Worm (Caenorhabditis elegans) whole organism, L4 larva: ENCODE results near the gene srv-2.

Source experiments
- F10B5.3 ChIP-seq: sonication (generic microtip); optimal IDR thresholded peaks from 2 replicates; lab custom pipeline; 2016; ENCODE audit warnings: mild to moderate bottlenecking, missing genetic modification characterization, missing compliant biosample characterization
- F37D6.2 ChIP-seq: sonication (generic microtip); optimal IDR thresholded peaks from 2 replicates; lab custom pipeline; 2016; ENCODE audit warnings: mild to moderate bottlenecking, missing genetic modification characterization, missing compliant biosample characterization
- F44E2.7 ChIP-seq: fragments of 200-800 bp; sonication (Bioruptor generic); IDR thresholded peaks from 2 replicates; pipeline ENCODE4 v2.1.2; 2022; ENCODE audit warnings: missing genetic modification characterization, missing compliant biosample characterization
- R02D3.7 ChIP-seq: fragments of 150-350 bp; sonication (generic microtip); optimal IDR thresholded peaks from 3 replicates; lab custom pipeline; 2014; ENCODE audit warnings: missing biosample characterization, missing genetic modification characterization
- T20F7.1 ChIP-seq: fragments of 200-800 bp; sonication (Bioruptor generic); optimal IDR thresholded peaks from 2 replicates; lab custom pipeline; 2018; ENCODE audit warnings: mild to moderate bottlenecking, missing genetic modification characterization, missing compliant biosample characterization
- T26A8.4 ChIP-seq: fragments of 200-800 bp; sonication (Bioruptor generic); IDR thresholded peaks from 2 replicates; pipeline ENCODE4 v1.3.6; 2022; ENCODE audit warnings: missing genetic modification characterization, missing compliant biosample characterization
- Y48G9A.11 ChIP-seq: fragments of 200-800 bp; sonication (Bioruptor generic); IDR thresholded peaks from 2 replicates; pipeline ENCODE4 v1.3.6; 2022; ENCODE audit warnings: missing genetic modification reagents, missing genetic modification characterization, missing compliant biosample characterization
- Y75B8A.6 ChIP-seq: fragments of 200-800 bp; sonication (Bioruptor generic); IDR thresholded peaks from 2 replicates; pipeline ENCODE4 v1.3.6; 2022; ENCODE audit warnings: missing genetic modification reagents, missing genetic modification characterization, missing compliant biosample characterization
- ZK337.2 ChIP-seq: fragments of 200-800 bp; sonication (Bioruptor generic); IDR thresholded peaks from 2 replicates; pipeline ENCODE4 v1.3.6; 2022; ENCODE audit warnings: missing genetic modification reagents, missing genetic modification characterization, missing compliant biosample characterization
- aly-2 ChIP-seq: sonication (generic microtip); optimal IDR thresholded peaks from 2 replicates; lab custom pipeline; 2018; ENCODE audit warnings: missing biosample characterization, missing genetic modification characterization
- attf-4 ChIP-seq: sonication (generic microtip); optimal IDR thresholded peaks from 3 replicates; lab custom pipeline; 2017; ENCODE audit warnings: missing biosample characterization, missing genetic modification characterization
- ceh-20 ChIP-seq: fragments of 200-800 bp; sonication (Bioruptor generic); IDR thresholded peaks from 2 replicates; pipeline ENCODE4 v1.3.6; 2022; ENCODE audit warnings: missing genetic modification reagents, missing genetic modification characterization, missing compliant biosample characterization
- ceh-44 ChIP-seq: fragments of 200-800 bp; sonication (Bioruptor generic); IDR thresholded peaks from 2 replicates; pipeline ENCODE4 v1.3.6; 2022; ENCODE audit warnings: missing genetic modification reagents, missing genetic modification characterization, missing compliant biosample characterization
- ces-1 ChIP-seq: fragments of 150-350 bp; sonication (generic microtip); optimal IDR thresholded peaks from 4 replicates; lab custom pipeline; 2014; ENCODE audit warnings: missing biosample characterization, missing genetic modification reagents, missing genetic modification characterization
- ctbp-1 ChIP-seq: fragments of 200-800 bp; sonication (Bioruptor generic); IDR thresholded peaks from 2 replicates; pipeline ENCODE4 v1.3.6; 2022; ENCODE audit warnings: missing genetic modification reagents, missing genetic modification characterization, missing compliant biosample characterization
- daf-12 ChIP-seq: fragments of 150-350 bp; optimal IDR thresholded peaks from 2 replicates; lab custom pipeline; 2014; ENCODE audit warnings: missing biosample characterization, missing genetic modification reagents, missing genetic modification characterization
- daf-8 ChIP-seq: fragments of 200-800 bp; sonication (Bioruptor generic); IDR thresholded peaks from 2 replicates; pipeline ENCODE4 v1.3.6; 2022; ENCODE audit warnings: missing genetic modification characterization, missing compliant biosample characterization
- dmd-9 ChIP-seq: fragments of 200-800 bp; sonication (Bioruptor generic); IDR thresholded peaks from 2 replicates; pipeline ENCODE4 v1.3.6; 2022; ENCODE audit warnings: missing genetic modification reagents, missing genetic modification characterization, missing compliant biosample characterization
- dpl-1 ChIP-seq: fragments of 150-350 bp; optimal IDR thresholded peaks from 2 replicates; lab custom pipeline; 2014; ENCODE audit warnings: missing biosample characterization, missing genetic modification reagents, missing genetic modification characterization
- dve-1 ChIP-seq: sonication (generic microtip); optimal IDR thresholded peaks from 2 replicates; lab custom pipeline; 2017; ENCODE audit warnings: antibody characterized with exemption, mild to moderate bottlenecking, missing genetic modification characterization, missing compliant biosample characterization; ENCODE audit not compliant: insufficient read depth
- egl-27 ChIP-seq: sonication (generic microtip); optimal IDR thresholded peaks from 3 replicates; lab custom pipeline; 2017; ENCODE audit warnings: missing biosample characterization, missing genetic modification reagents, missing genetic modification characterization
- egl-43 ChIP-seq: fragments of 200-800 bp; sonication (Bioruptor generic); IDR thresholded peaks from 2 replicates; pipeline ENCODE4 v1.3.6; 2022; ENCODE audit warnings: missing genetic modification reagents, missing genetic modification characterization, missing compliant biosample characterization
- fos-1 ChIP-seq: fragments of 150-350 bp; optimal IDR thresholded peaks from 2 replicates; lab custom pipeline; 2014; ENCODE audit warnings: missing biosample characterization, missing genetic modification characterization
- hlh-11 ChIP-seq: fragments of 200-800 bp; sonication (Bioruptor generic); optimal IDR thresholded peaks from 2 replicates; lab custom pipeline; 2018; ENCODE audit warnings: mild to moderate bottlenecking, missing genetic modification characterization, missing compliant biosample characterization
- jun-1 ChIP-seq: fragments of 150-350 bp; optimal IDR thresholded peaks from 2 replicates; lab custom pipeline; 2014; ENCODE audit warnings: missing biosample characterization, missing genetic modification reagents, missing genetic modification characterization
- lin-1 ChIP-seq: fragments of 200-800 bp; sonication (Bioruptor generic); IDR thresholded peaks from 2 replicates; pipeline ENCODE4 v1.3.6; 2022; ENCODE audit warnings: missing genetic modification reagents, missing genetic modification characterization, missing compliant biosample characterization
- lin-15B ChIP-seq: fragments of 150-350 bp; sonication (generic microtip); optimal IDR thresholded peaks from 3 replicates; lab custom pipeline; 2014; ENCODE audit warnings: missing biosample characterization, missing genetic modification characterization
- madf-9 ChIP-seq: fragments of 200-800 bp; sonication (Bioruptor generic); conservative IDR thresholded peaks from 2 replicates; pipeline ENCODE4 v1.3.6; 2022; ENCODE audit warnings: missing genetic modification reagents, missing genetic modification characterization, missing compliant biosample characterization
- mdt-29 ChIP-seq: fragments of 200-800 bp; sonication (Bioruptor generic); IDR thresholded peaks from 2 replicates; pipeline ENCODE4 v1.3.6; 2022; ENCODE audit warnings: missing genetic modification reagents, missing genetic modification characterization, missing compliant biosample characterization
- mes-2 ChIP-seq: sonication (generic microtip); optimal IDR thresholded peaks from 2 replicates; lab custom pipeline; 2016; ENCODE audit warnings: missing genotype, mild to moderate bottlenecking, missing genetic modification characterization, missing compliant biosample characterization; ENCODE audit not compliant: poor library complexity, severe bottlenecking
- mxl-2 ChIP-seq: fragments of 200-800 bp; sonication (Bioruptor generic); conservative IDR thresholded peaks from 2 replicates; pipeline ENCODE4 v1.3.6; 2022; ENCODE audit warnings: missing genetic modification reagents, missing genetic modification characterization, missing compliant biosample characterization
- nhr-10 ChIP-seq: fragments of 150-350 bp; optimal IDR thresholded peaks from 2 replicates; lab custom pipeline; 2014; ENCODE audit warnings: missing biosample characterization, missing genetic modification characterization
- nhr-11 ChIP-seq: fragments of 150-350 bp; optimal IDR thresholded peaks from 2 replicates; lab custom pipeline; 2014; ENCODE audit warnings: missing biosample characterization, missing genetic modification characterization
- nhr-28 ChIP-seq: fragments of 150-350 bp; optimal IDR thresholded peaks from 2 replicates; lab custom pipeline; 2014; ENCODE audit warnings: missing biosample characterization, missing genetic modification characterization
- nhr-42 ChIP-seq: fragments of 200-800 bp; sonication (Bioruptor generic); IDR thresholded peaks from 2 replicates; pipeline ENCODE4 v1.3.6; 2022; ENCODE audit warnings: missing genetic modification characterization, missing compliant biosample characterization
- nhr-6 ChIP-seq: fragments of 150-350 bp; optimal IDR thresholded peaks from 2 replicates; lab custom pipeline; 2014; ENCODE audit warnings: missing biosample characterization, missing genetic modification characterization
- php-3 ChIP-seq: fragments of 200-800 bp; sonication (Bioruptor generic); IDR thresholded peaks from 2 replicates; pipeline ENCODE4 v1.3.6; 2022; ENCODE audit warnings: missing genetic modification reagents, missing genetic modification characterization, missing compliant biosample characterization
- rbr-2 ChIP-seq: sonication (generic microtip); optimal IDR thresholded peaks from 2 replicates; lab custom pipeline; 2016; ENCODE audit warnings: missing genotype, missing genetic modification characterization, missing compliant biosample characterization
- set-16 ChIP-seq: fragments of 200-800 bp; sonication (Bioruptor generic); IDR thresholded peaks from 2 replicates; pipeline ENCODE4 v1.3.6; 2022; ENCODE audit warnings: missing genetic modification reagents, missing genetic modification characterization, missing compliant biosample characterization
- snpc-1.2 ChIP-seq: fragments of 200-800 bp; sonication (Bioruptor generic); IDR thresholded peaks from 2 replicates; pipeline ENCODE4 v1.3.6; 2022; ENCODE audit warnings: missing genetic modification reagents, missing genetic modification characterization, missing compliant biosample characterization
- spr-3 ChIP-seq: fragments of 200-800 bp; sonication (Bioruptor generic); optimal IDR thresholded peaks from 2 replicates; lab custom pipeline; 2018; ENCODE audit warnings: mild to moderate bottlenecking, missing genetic modification characterization, missing compliant biosample characterization
- tag-97 ChIP-seq: fragments of 200-800 bp; sonication (Bioruptor generic); IDR thresholded peaks from 2 replicates; pipeline ENCODE4 v1.3.6; 2022; ENCODE audit warnings: missing genetic modification characterization, missing compliant biosample characterization
- tra-1 ChIP-seq: fragments of 200-800 bp; sonication (Bioruptor generic); IDR thresholded peaks from 2 replicates; pipeline ENCODE4 v1.3.6; 2022; ENCODE audit warnings: missing genetic modification reagents, missing genetic modification characterization, missing compliant biosample characterization
- zfp-2 ChIP-seq: sonication (generic microtip); optimal IDR thresholded peaks from 2 replicates; lab custom pipeline; 2016; ENCODE audit warnings: mild to moderate bottlenecking, missing genetic modification characterization, missing compliant biosample characterization
- zfp-3 ChIP-seq: fragments of 200-800 bp; sonication (Bioruptor generic); conservative IDR thresholded peaks from 2 replicates; pipeline ENCODE4 v1.3.6; 2022; ENCODE audit warnings: missing genetic modification reagents, missing genetic modification characterization, missing compliant biosample characterization
- ztf-11 ChIP-seq: fragments of 150-350 bp; optimal IDR thresholded peaks from 2 replicates; lab custom pipeline; 2014; ENCODE audit warnings: missing biosample characterization, missing genetic modification characterization
- ztf-7 ChIP-seq: fragments of 150-350 bp; optimal IDR thresholded peaks from 2 replicates; lab custom pipeline; 2014; ENCODE audit warnings: missing biosample characterization, missing genetic modification characterization

The srv-2 gene

DNA sequence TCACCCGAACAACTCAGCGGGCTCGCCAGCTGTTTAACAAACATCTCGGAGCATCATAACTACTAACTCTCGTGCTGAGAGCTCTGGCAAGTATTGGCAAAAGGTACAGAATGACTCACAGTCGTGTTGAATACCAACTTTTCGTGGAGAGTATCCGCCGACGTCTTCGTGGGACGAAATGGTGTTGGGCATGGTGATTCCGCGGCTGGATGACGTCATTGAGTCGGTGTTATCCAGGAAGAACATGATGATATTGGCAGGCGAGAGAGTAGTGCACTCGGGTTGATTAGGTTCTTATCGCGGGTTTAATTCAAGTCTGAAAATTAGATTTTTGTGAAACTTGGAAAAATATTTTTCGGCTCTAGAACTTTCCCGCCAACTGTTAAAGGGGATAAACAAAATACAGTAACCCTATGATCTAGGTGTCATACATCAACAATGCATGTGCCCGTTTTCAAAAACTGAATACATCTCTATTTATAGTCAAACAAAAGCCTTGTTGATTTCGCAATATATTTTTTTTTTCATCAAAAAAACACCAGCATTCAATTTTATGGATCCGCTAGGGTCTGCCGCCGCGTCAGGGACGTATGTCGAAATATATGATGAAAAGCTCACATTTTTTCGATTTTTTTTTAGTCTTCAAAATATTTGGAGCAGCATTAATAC lies 48.6 kb downstream of the srv-2 start (continued):
- TF ChIP-seq egl-43 (GFP tag; lab: Robert Waterston, UW) = 0 out of 2 replicates have a peak, but pooled peaks have one; percentile 25
- TF ChIP-seq ces-1 = no peak
- peak; percentile 12 for TF ChIP-seq hlh-11 (tag; lab: Kevin White, UChicago)
- TF ChIP-seq zfp-3 (GFP tag; lab: Robert Waterston, UW) = peak; percentile 56; the same call in 1 of the 2 replicates
- no peak for TF ChIP-seq Y75B8A.6 (GFP tag; lab: Robert Waterston, UW)
- no peak for TF ChIP-seq lin-1 (GFP tag; lab: Robert Waterston, UW)
- TF ChIP-seq T20F7.1 (GFP tag; lab: Kevin White, UChicago) = peak; percentile 32

- TF ChIP-seq rbr-2 (tag; lab: Kevin White, UChicago) (peak; percentile 83), zfp-2 (tag; lab: Kevin White, UChicago) (no peak), lin-15B (tag; lab: Kevin White, UChicago) (no peak), spr-3 (peak; percentile 26), nhr-28 (tag; lab: Kevin White, UChicago) (peak; percentile 90), F44E2.7 (GFP tag; lab: Robert Waterston, UW) (no peak), egl-27 (tag; lab: Kevin White, UChicago) (no peak), ceh-44 (GFP tag; lab: Robert Waterston, UW) (no peak), php-3 (GFP tag; lab: Robert Waterston, UW) (peak; percentile 40), daf-12 (no peak), F10B5.3 (no peak), dve-1 (tag; lab: Kevin White, UChicago) (peak; percentile 96), lin-1 (GFP tag; lab: Robert Waterston, UW) (peak; percentile 77; the same call in 1 of the 2 replicates), madf-9 (GFP tag; lab: Robert Waterston, UW) (peak; percentile 39), daf-8 (no peak), tra-1 (GFP tag; lab: Robert Waterston, UW) (peak; percentile 82), ztf-11 (no peak), dmd-9 (GFP tag; lab: Robert Waterston, UW) (no peak), ceh-20 (GFP tag; lab: Robert Waterston, UW) (peak; percentile 70), mxl-2 (GFP tag; lab: Robert Waterston, UW) (0 out of 2 replicates have a peak, but pooled peaks have one; percentile 16), mdt-29 (GFP tag; lab: Robert Waterston, UW) (peak; percentile 55; the same call in 1 of the 2 replicates), R02D3.7 (tag; lab: Kevin White, UChicago) (no peak), nhr-10 (tag; lab: Kevin White, UChicago) (peak; percentile 82), mes-2 (peak; percentile 83), zfp-3 (GFP tag; lab: Robert Waterston, UW) (0 out of 2 replicates have a peak, but pooled peaks have one; percentile 42), tag-97 (GFP tag; lab: Robert Waterston, UW) (no peak), ztf-7 (tag; lab: Kevin White, UChicago) (peak; percentile 61), ctbp-1 (GFP tag; lab: Robert Waterston, UW) (peak; percentile 80), aly-2 (no peak), T26A8.4 (GFP tag; lab: Robert Waterston, UW) (peak; percentile 67), jun-1 (peak; percentile 89), set-16 (peak; percentile 55), nhr-42 (GFP tag; lab: Robert Waterston, UW) (peak; percentile 60; the same call in 1 of the 2 replicates), dpl-1 (peak; percentile 64), F37D6.2 (tag; lab: Kevin White, UChicago) (peak; percentile 70), ZK337.2 (GFP tag; lab: Robert Waterston, UW) (peak; percentile 6; the same call in 1 of the 2 replicates), snpc-1.2 (GFP tag; lab: Robert Waterston, UW) (no peak), fos-1 (tag; lab: Kevin White, UChicago) (peak; percentile 66), nhr-6 (tag; lab: Kevin White, UChicago) (peak; percentile 66), Y48G9A.11 (GFP tag; lab: Robert Waterston, UW) (no peak), attf-4 (tag; lab: Kevin White, UChicago) (no peak), nhr-11 (peak; percentile 98)
Observed at ce11 chrII:10551985-10552736, 49.9 kb downstream of the srv-2 start.
